Fruit fly (Drosophila melanogaster) whole organism, embryonic: ENCODE measurements around the gene CG13471.
A peak's percentile ranks its signal among the peaks of the same experiment; 100 is the strongest.

Experiments used
- Bteb2 ChIP-seq: fragments of 200-800 bp; sonication (Bioruptor generic); optimal IDR thresholded peaks from 2 replicates; lab custom pipeline; 2016; ENCODE audit warnings: missing biosample characterization, missing genetic modification characterization
- CG10209 ChIP-seq: fragments of 200-800 bp; sonication (Bioruptor generic); optimal IDR thresholded peaks from 3 replicates; lab custom pipeline; 2017; ENCODE audit warnings: missing biosample characterization, mild to moderate bottlenecking, missing genetic modification characterization, missing genetic modification reagents
- CG11247 ChIP-seq: fragments of 200-800 bp; sonication (Bioruptor generic); IDR thresholded peaks from 2 replicates; pipeline ENCODE4 v1.3.6; 2022; ENCODE audit warnings: missing biosample characterization, missing genetic modification characterization
- CG11504 ChIP-seq: fragments of 200-800 bp; sonication (Bioruptor generic); optimal IDR thresholded peaks from 3 replicates; lab custom pipeline; 2019; ENCODE audit warnings: missing biosample characterization, mild to moderate bottlenecking, missing genetic modification characterization, moderate library complexity
- CG12071 ChIP-seq: fragments of 200-800 bp; sonication (Bioruptor generic); optimal IDR thresholded peaks from 3 replicates; lab custom pipeline; 2018; ENCODE audit warnings: missing biosample characterization, mild to moderate bottlenecking, missing genetic modification characterization
- CG12744 ChIP-seq: fragments of 200-800 bp; sonication (Bioruptor generic); optimal IDR thresholded peaks from 2 replicates; lab custom pipeline; 2016; ENCODE audit warnings: missing biosample characterization, missing genetic modification characterization
- CG14860 ChIP-seq: fragments of 200-800 bp; sonication (Bioruptor generic); IDR thresholded peaks from 3 replicates; pipeline ENCODE4 v1.3.6; 2022; ENCODE audit warnings: missing biosample characterization, missing genetic modification characterization; ENCODE audit not compliant: partially characterized antibody
- CG1603 ChIP-seq: fragments of 200-800 bp; sonication (Bioruptor generic); optimal IDR thresholded peaks from 2 replicates; lab custom pipeline; 2019; ENCODE audit warnings: missing biosample characterization, mild to moderate bottlenecking, missing genetic modification characterization, moderate library complexity
- CG16779 ChIP-seq: fragments of 200-800 bp; sonication (Bioruptor generic); IDR thresholded peaks from 2 replicates; pipeline ENCODE4 v1.3.6; 2022; ENCODE audit warnings: missing biosample characterization, missing genetic modification characterization
- CG17802 ChIP-seq: fragments of 200-800 bp; sonication (Bioruptor generic); optimal IDR thresholded peaks from 2 replicates; lab custom pipeline; 2018; ENCODE audit warnings: missing biosample characterization, mild to moderate bottlenecking, missing genetic modification characterization, moderate library complexity
- CG2202 ChIP-seq: fragments of 200-800 bp; sonication (Bioruptor generic); optimal IDR thresholded peaks from 2 replicates; lab custom pipeline; 2018; ENCODE audit warnings: missing biosample characterization, mild to moderate bottlenecking, missing genetic modification characterization
- CG30403 ChIP-seq: fragments of 200-800 bp; sonication (Bioruptor generic); optimal IDR thresholded peaks from 3 replicates; lab custom pipeline; 2016; ENCODE audit warnings: missing biosample characterization, missing genetic modification characterization
- CG4282 ChIP-seq: fragments of 200-800 bp; sonication (Bioruptor generic); optimal IDR thresholded peaks from 2 replicates; lab custom pipeline; 2016; ENCODE audit warnings: missing biosample characterization, missing genetic modification characterization
- CG6254 ChIP-seq: fragments of 200-800 bp; sonication (Bioruptor generic); optimal IDR thresholded peaks from 3 replicates; lab custom pipeline; 2017; ENCODE audit warnings: mild to moderate bottlenecking, missing biosample characterization, missing genetic modification reagents, missing genetic modification characterization
- CG6813 ChIP-seq: fragments of 200-800 bp; sonication (Bioruptor generic); optimal IDR thresholded peaks from 2 replicates; lab custom pipeline; 2017; ENCODE audit warnings: missing biosample characterization, missing genetic modification characterization, mild to moderate bottlenecking, moderate library complexity, missing genetic modification reagents
- CG7357 ChIP-seq: fragments of 200-800 bp; sonication (Bioruptor generic); IDR thresholded peaks from 3 replicates; pipeline ENCODE4 v1.3.6; 2022; ENCODE audit warnings: missing biosample characterization, missing genetic modification characterization
- CG7372 ChIP-seq: fragments of 200-800 bp; sonication (Bioruptor generic); IDR thresholded peaks from 2 replicates; pipeline ENCODE4 v1.3.6; 2022; ENCODE audit warnings: missing biosample characterization, missing genetic modification characterization
- CG9797 ChIP-seq: fragments of 200-800 bp; sonication (Bioruptor generic); optimal IDR thresholded peaks from 3 replicates; lab custom pipeline; 2018; ENCODE audit warnings: missing biosample characterization, mild to moderate bottlenecking, missing genetic modification characterization
- CG9876 ChIP-seq: fragments of 200-800 bp; sonication (Bioruptor generic); optimal IDR thresholded peaks from 2 replicates; lab custom pipeline; 2016; ENCODE audit warnings: missing biosample characterization, missing genetic modification characterization
- CoRest ChIP-seq: fragments of 200-800 bp; sonication (Bioruptor generic); optimal IDR thresholded peaks from 3 replicates; lab custom pipeline; 2018; ENCODE audit warnings: missing biosample characterization, mild to moderate bottlenecking, missing genetic modification characterization, moderate library complexity
- Deaf1 ChIP-seq: fragments of 200-800 bp; optimal IDR thresholded peaks from 3 replicates; lab custom pipeline; 2019; ENCODE audit warnings: missing biosample characterization, mild to moderate bottlenecking, missing genetic modification characterization, moderate library complexity
- Dfd ChIP-seq, 2 experiments: fragments of >200 bp; optimal IDR thresholded peaks; 2 replicates each; lab custom pipeline; 2017; ENCODE audit warnings: missing biosample characterization in 2 of 2, missing genetic modification characterization in 2 of 2
- HHEX ChIP-seq: fragments of 200-800 bp; sonication (Bioruptor generic); optimal IDR thresholded peaks from 3 replicates; lab custom pipeline; 2017; ENCODE audit warnings: missing biosample characterization, mild to moderate bottlenecking, missing genetic modification characterization, missing genetic modification reagents
- HLH3B ChIP-seq: fragments of 200-800 bp; sonication (Bioruptor generic); IDR thresholded peaks from 2 replicates; pipeline ENCODE4 v1.3.6; 2022; ENCODE audit warnings: missing biosample characterization, missing genetic modification characterization
- HmgZ ChIP-seq: fragments of 200-800 bp; sonication (Bioruptor generic); optimal IDR thresholded peaks from 2 replicates; lab custom pipeline; 2018; ENCODE audit warnings: missing biosample characterization, mild to moderate bottlenecking, missing genetic modification characterization
- Hr39 ChIP-seq: fragments of >200 bp; optimal IDR thresholded peaks from 2 replicates; lab custom pipeline; 2017
- Jarid2 ChIP-seq: fragments of 200-800 bp; sonication (Bioruptor generic); optimal IDR thresholded peaks from 3 replicates; lab custom pipeline; 2017; ENCODE audit warnings: mild to moderate bottlenecking, missing biosample characterization, missing genetic modification reagents, missing genetic modification characterization
- Kr ChIP-seq: fragments of 200-800 bp; sonication (Bioruptor generic); optimal IDR thresholded peaks from 2 replicates; lab custom pipeline; 2017; ENCODE audit warnings: missing biosample characterization, mild to moderate bottlenecking, missing genetic modification characterization
- Lhr ChIP-seq: fragments of 200-800 bp; sonication (Bioruptor generic); optimal IDR thresholded peaks from 3 replicates; lab custom pipeline; 2017; ENCODE audit warnings: mild to moderate bottlenecking, missing biosample characterization, missing genetic modification reagents, missing genetic modification characterization
- NC2α ChIP-seq: fragments of 200-800 bp; sonication (Bioruptor generic); optimal IDR thresholded peaks from 2 replicates; lab custom pipeline; 2016; ENCODE audit warnings: missing biosample characterization, missing genetic modification characterization
- NFAT ChIP-seq: fragments of 200-800 bp; sonication (Bioruptor generic); IDR thresholded peaks from 2 replicates; pipeline ENCODE4 v1.3.6; 2022; ENCODE audit warnings: missing biosample characterization, missing genetic modification characterization
- Sin3A ChIP-seq: fragments of >200 bp; optimal IDR thresholded peaks from 2 replicates; lab custom pipeline; 2018
- Taf1 ChIP-seq: fragments of 200-800 bp; sonication (Bioruptor generic); IDR thresholded peaks from 2 replicates; pipeline ENCODE4 v1.3.6; 2022; ENCODE audit warnings: missing biosample characterization, missing genetic modification characterization
- br ChIP-seq: fragments of >200 bp; optimal IDR thresholded peaks from 2 replicates; lab custom pipeline; 2017
- chinmo ChIP-seq: fragments of 200-800 bp; sonication (Bioruptor generic); IDR thresholded peaks from 4 replicates; pipeline ENCODE4 v1.3.6; 2022; ENCODE audit warnings: missing biosample characterization, missing genetic modification characterization; ENCODE audit not compliant: partially characterized antibody
- ems ChIP-seq: fragments of 200-800 bp; sonication (Bioruptor generic); optimal IDR thresholded peaks from 3 replicates; lab custom pipeline; 2016; ENCODE audit warnings: missing biosample characterization, missing genetic modification characterization
- eve ChIP-seq, 2 experiments: fragments of >200 bp; optimal IDR thresholded peaks; 2 replicates each; lab custom pipeline; 2017; ENCODE audit warnings: missing biosample characterization in 2 of 2, missing genetic modification characterization in 2 of 2
- fd3F ChIP-seq: fragments of 200-800 bp; sonication (Bioruptor generic); optimal IDR thresholded peaks from 2 replicates; lab custom pipeline; 2018; ENCODE audit warnings: missing biosample characterization, mild to moderate bottlenecking, missing genetic modification characterization, moderate library complexity
- gsb ChIP-seq: fragments of 200-800 bp; sonication (Bioruptor generic); IDR thresholded peaks from 2 replicates; pipeline ENCODE4 v1.3.6; 2022; ENCODE audit warnings: missing biosample characterization, missing genetic modification characterization
- h ChIP-seq: fragments of >200 bp; optimal IDR thresholded peaks from 2 replicates; lab custom pipeline; 2017
- lov ChIP-seq, 2 experiments: fragments of 200-800 bp in 1 of 2; fragments of >200 bp in 1 of 2; sonication (Bioruptor generic) in 1 of 2; IDR thresholded peaks in 1 of 2; optimal IDR thresholded peaks in 1 of 2; 2 replicates in 1 of 2; 3 replicates in 1 of 2; pipeline versions ENCODE4 v1.3.6 to Lab custom; 2017 to 2022; ENCODE audit warnings: missing biosample characterization in 1 of 2, missing genetic modification characterization in 1 of 2
- org-1 ChIP-seq: fragments of 200-800 bp; sonication (Bioruptor generic); optimal IDR thresholded peaks from 2 replicates; lab custom pipeline; 2017; ENCODE audit warnings: missing biosample characterization, missing genetic modification characterization
- prd ChIP-seq, 3 experiments: fragments of >200 bp in 2 of 3; fragments of 200-800 bp in 1 of 3; sonication (Bioruptor generic) in 1 of 3; optimal IDR thresholded peaks in 2 of 3; IDR thresholded peaks in 1 of 3; 2 replicates in 2 of 3; 3 replicates in 1 of 3; pipeline versions ENCODE4 v1.3.6 to Lab custom; 2017 to 2022; ENCODE audit warnings: missing biosample characterization in 1 of 3, missing genetic modification characterization in 1 of 3
- ranshi ChIP-seq: fragments of 200-800 bp; sonication (Bioruptor generic); IDR thresholded peaks from 2 replicates; pipeline ENCODE4 v1.3.6; 2022; ENCODE audit warnings: missing biosample characterization, missing genetic modification characterization
- sc ChIP-seq, 3 experiments: fragments of >200 bp in 2 of 3; fragments of 200-800 bp in 1 of 3; sonication (Bioruptor generic) in 1 of 3; optimal IDR thresholded peaks; 2 replicates in 2 of 3; 3 replicates in 1 of 3; lab custom pipeline; 2017; ENCODE audit warnings: mild to moderate bottlenecking in 1 of 3, missing biosample characterization in 1 of 3, missing genetic modification characterization in 1 of 3, missing genetic modification reagents in 1 of 3
- slp2 ChIP-seq: fragments of 200-800 bp; sonication (Bioruptor generic); optimal IDR thresholded peaks from 2 replicates; lab custom pipeline; 2016; ENCODE audit warnings: missing biosample characterization, missing genetic modification characterization
- ssp ChIP-seq: fragments of 200-800 bp; sonication (Bioruptor generic); IDR thresholded peaks from 2 replicates; pipeline ENCODE4 v1.3.6; 2022; ENCODE audit warnings: missing biosample characterization, missing genetic modification characterization
- zfh2 ChIP-seq: fragments of 200-800 bp; sonication (Bioruptor generic); optimal IDR thresholded peaks from 2 replicates; lab custom pipeline; 2016; ENCODE audit warnings: missing biosample characterization, missing genetic modification characterization

Gene CG13471

DNA sequence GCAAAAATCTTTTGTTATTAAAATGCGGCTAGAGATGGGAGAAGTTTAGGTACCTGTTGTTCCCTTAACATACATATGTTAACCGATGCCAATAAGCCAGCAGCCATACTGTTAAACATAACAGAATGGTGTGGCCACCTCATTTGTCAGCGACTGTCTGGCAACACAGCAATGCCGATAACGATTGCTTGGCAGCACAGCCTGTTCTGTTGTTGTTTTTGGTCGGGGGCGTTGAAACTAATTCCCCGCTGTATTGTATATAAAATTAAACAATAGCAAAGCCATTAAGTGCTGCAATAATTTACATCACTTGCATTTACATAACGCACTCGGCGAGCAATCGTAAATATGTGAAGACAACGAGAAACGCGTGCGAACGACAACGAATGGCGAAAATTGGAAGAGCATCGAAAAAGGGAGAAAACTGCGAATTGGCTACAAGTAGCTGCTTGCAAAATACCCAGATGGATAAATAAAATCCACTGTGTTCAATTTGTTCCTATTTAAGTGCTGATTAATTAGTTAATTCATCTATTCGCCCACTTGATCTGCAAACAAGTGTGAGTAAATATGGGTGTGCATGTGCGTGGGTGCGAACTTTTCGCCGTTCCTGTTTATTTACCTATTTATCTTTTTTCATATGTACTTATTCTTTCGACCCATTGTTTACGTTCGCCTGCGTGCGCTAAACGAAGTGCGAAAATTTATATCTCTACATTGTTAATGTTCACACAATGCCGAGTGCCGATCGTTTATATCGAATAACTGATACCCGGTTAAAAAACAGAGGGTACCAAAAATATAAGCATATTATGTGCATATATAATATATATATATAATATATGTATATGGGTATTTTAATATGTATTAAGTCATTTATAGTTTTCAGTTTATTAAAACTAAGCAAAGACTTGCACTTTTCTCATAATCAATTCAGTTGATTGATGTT is 28.8 kb upstream of the CG13471 start, which contains the start of the genes Tsen34 and Mgat4a (continued):
- peak; percentile 50 for TF ChIP-seq HmgZ (tag; lab: Kevin White, UChicago)
- TF ChIP-seq HHEX (GFP tag; lab: Kevin White, UChicago), result peak; percentile 50
- TF ChIP-seq h (lab: Kevin White, UChicago), result no peak
- no peak for TF ChIP-seq CG6254 (GFP tag; lab: Kevin White, UChicago)
- TF ChIP-seq Sin3A (lab: Kevin White, UChicago), result peak; percentile 52
- peak; percentile 52 for TF ChIP-seq CG12744 (GFP tag; lab: Kevin White, UChicago)
- no peak for TF ChIP-seq CG11504 (tag; lab: Kevin White, UChicago)
- TF ChIP-seq chinmo (GFP tag; lab: Robert Waterston, UW), result 0 out of 4 replicates have a peak, but pooled peaks have one; percentile 65
- no peak for TF ChIP-seq slp2
- no peak for TF ChIP-seq NC2α (GFP tag; lab: Kevin White, UChicago)
- TF ChIP-seq sc (optimal IDR thresholded peaks at IDR 0.05; lab: Kevin White, UChicago), result no peak
- TF ChIP-seq sc (GFP tag; optimal IDR thresholded peaks at IDR 0.05; lab: Kevin White, UChicago), result no peak
- TF ChIP-seq Lhr, result no peak
- peak; percentile 25 for TF ChIP-seq zfh2 (GFP tag; lab: Kevin White, UChicago)
- peak; percentile 25 for TF ChIP-seq CG17802 (tag; lab: Kevin White, UChicago)
- TF ChIP-seq eve (GFP tag; optimal IDR thresholded peaks at IDR 0.05; lab: Kevin White, UChicago), result no peak
- TF ChIP-seq HLH3B (GFP tag; lab: Robert Waterston, UW), result no peak
- TF ChIP-seq CG9797 (GFP tag; lab: Kevin White, UChicago), result peak; percentile 50
- TF ChIP-seq CG6813 (GFP tag; lab: Kevin White, UChicago), result peak; percentile 35
- TF ChIP-seq lov (optimal IDR thresholded peaks at IDR 0.05; lab: Kevin White, UChicago), result no peak
- no peak for TF ChIP-seq lov (GFP tag; IDR thresholded peaks at IDR 0.05; lab: Robert Waterston, UW)
- peak; percentile 74 for TF ChIP-seq CG11247 (GFP tag; lab: Robert Waterston, UW)
- TF ChIP-seq CG2202, result no peak
- 0 out of 2 replicates have a peak, but pooled peaks have one; percentile 15 for TF ChIP-seq CG7372 (GFP tag; lab: Robert Waterston, UW)
- peak; percentile 62 for TF ChIP-seq CG10209 (GFP tag; lab: Kevin White, UChicago)
- no peak for TF ChIP-seq CG12071 (GFP tag; lab: Kevin White, UChicago)
- TF ChIP-seq CG16779, result peak; percentile 58; the same call in 1 of the 2 replicates
- peak; percentile 12 for TF ChIP-seq Bteb2 (GFP tag; lab: Kevin White, UChicago)
- no peak for TF ChIP-seq CG1603 (tag; lab: Kevin White, UChicago)
- TF ChIP-seq gsb (GFP tag; lab: Robert Waterston, UW), result peak; percentile 38; the same call in 1 of the 2 replicates
- TF ChIP-seq CoRest (tag; lab: Kevin White, UChicago), result no peak
- no peak for TF ChIP-seq Dfd (GFP tag; optimal IDR thresholded peaks at IDR 0.05; lab: Kevin White, UChicago)
- TF ChIP-seq Kr (GFP tag; lab: Kevin White, UChicago), result no peak
- no peak for TF ChIP-seq CG30403 (GFP tag; lab: Kevin White, UChicago)
- no peak for TF ChIP-seq prd (optimal IDR thresholded peaks at IDR 0.05; lab: Kevin White, UChicago)
- peak; percentile 45; the same call in 2 of the 3 replicates for TF ChIP-seq prd (GFP tag; IDR thresholded peaks at IDR 0.05; lab: Robert Waterston, UW)
- no peak; the same call in 1 of the 2 replicates for TF ChIP-seq Taf1 (GFP tag; lab: Robert Waterston, UW)
- no peak for TF ChIP-seq br (lab: Kevin White, UChicago)
- no peak for TF ChIP-seq Hr39 (lab: Kevin White, UChicago)
- peak; percentile 31; the same call in 1 of the 3 replicates for TF ChIP-seq CG14860
- peak; percentile 65 for TF ChIP-seq NFAT (GFP tag; lab: Robert Waterston, UW)
- no peak for TF ChIP-seq CG7357 (GFP tag; lab: Robert Waterston, UW)
- TF ChIP-seq ssp (GFP tag; lab: Robert Waterston, UW), result no peak; the same call in 1 of the 2 replicates
- TF ChIP-seq Deaf1 (tag; lab: Kevin White, UChicago), result no peak
- TF ChIP-seq ems, result no peak
- TF ChIP-seq org-1 (GFP tag; lab: Kevin White, UChicago), result peak; percentile 46
- no peak for TF ChIP-seq CG4282 (GFP tag; lab: Kevin White, UChicago)
- TF ChIP-seq Jarid2 (GFP tag; lab: Kevin White, UChicago), result no peak
- TF ChIP-seq ranshi (GFP tag; lab: Robert Waterston, UW), result no peak; the same call in 1 of the 2 replicates
- TF ChIP-seq CG9876 (GFP tag; lab: Kevin White, UChicago), result peak; percentile 17
- peak; percentile 39 for TF ChIP-seq fd3F (GFP tag; lab: Kevin White, UChicago)
